Worm (Caenorhabditis elegans) whole organism, mixed stage, embryonic: ENCODE data around the gene dhs-7.

ENCODE experiments used
- M03D4.4 ChIP-seq: sonication (generic microtip); optimal IDR thresholded peaks from 2 replicates; lab custom pipeline; 2017; ENCODE audit warnings: mild to moderate bottlenecking, missing genetic modification characterization, missing compliant biosample characterization
- bed-3 ChIP-seq: fragments of 200-800 bp; sonication (Bioruptor generic); optimal IDR thresholded peaks from 3 replicates; lab custom pipeline; 2018; ENCODE audit warnings: mild to moderate bottlenecking, missing genetic modification characterization, moderate library complexity, missing compliant biosample characterization
- blmp-1 ChIP-seq: fragments of 150-350 bp; optimal IDR thresholded peaks from 2 replicates; lab custom pipeline; 2014; ENCODE audit warnings: missing biosample characterization, missing genetic modification characterization
- ceh-39 ChIP-seq: fragments of 150-350 bp; optimal IDR thresholded peaks from 2 replicates; lab custom pipeline; 2014; ENCODE audit warnings: missing biosample characterization, missing genetic modification characterization
- ceh-43 ChIP-seq: fragments of 200-800 bp; sonication (Bioruptor generic); optimal IDR thresholded peaks from 2 replicates; lab custom pipeline; 2018; ENCODE audit warnings: mild to moderate bottlenecking, missing genetic modification characterization, moderate library complexity, missing compliant biosample characterization
- ceh-83 ChIP-seq: fragments of 200-800 bp; sonication (Bioruptor generic); optimal IDR thresholded peaks from 2 replicates; lab custom pipeline; 2018; ENCODE audit warnings: mild to moderate bottlenecking, missing genetic modification characterization, missing compliant biosample characterization
- ces-1 ChIP-seq: fragments of 150-350 bp; optimal IDR thresholded peaks from 2 replicates; lab custom pipeline; 2014; ENCODE audit warnings: missing biosample characterization, missing genetic modification reagents, missing genetic modification characterization
- cnd-1 ChIP-seq: fragments of 200-800 bp; sonication (Bioruptor generic); optimal IDR thresholded peaks from 2 replicates; lab custom pipeline; 2018; ENCODE audit warnings: mild to moderate bottlenecking, missing genetic modification characterization, missing compliant biosample characterization
- elt-1 ChIP-seq: sonication (generic microtip); optimal IDR thresholded peaks from 2 replicates; lab custom pipeline; 2017; ENCODE audit warnings: missing genetic modification characterization, mild to moderate bottlenecking, missing compliant biosample characterization, antibody characterized with exemption, moderate library complexity, borderline replicate concordance; ENCODE audit not compliant: insufficient read depth
- flh-1 ChIP-seq: fragments of 200-800 bp; sonication (Bioruptor generic); optimal IDR thresholded peaks from 2 replicates; lab custom pipeline; 2018; ENCODE audit warnings: mild to moderate bottlenecking, missing genetic modification characterization, moderate library complexity, missing compliant biosample characterization
- ham-2 ChIP-seq: fragments of 200-800 bp; sonication (Bioruptor generic); optimal IDR thresholded peaks from 2 replicates; lab custom pipeline; 2018; ENCODE audit warnings: mild to moderate bottlenecking, missing genetic modification characterization, missing compliant biosample characterization
- hlh-1 ChIP-seq: fragments of 150-350 bp; optimal IDR thresholded peaks from 2 replicates; lab custom pipeline; 2014; ENCODE audit warnings: missing biosample characterization, missing genetic modification reagents, missing genetic modification characterization
- lin-13 ChIP-seq: fragments of 150-350 bp; optimal IDR thresholded peaks from 2 replicates; lab custom pipeline; 2014; ENCODE audit warnings: missing biosample characterization, missing genetic modification characterization
- lsy-2 ChIP-seq: fragments of 150-350 bp; optimal IDR thresholded peaks from 2 replicates; lab custom pipeline; 2014; ENCODE audit warnings: missing biosample characterization, missing genetic modification characterization
- mab-5 ChIP-seq: fragments of 150-350 bp; optimal IDR thresholded peaks from 2 replicates; lab custom pipeline; 2014; ENCODE audit warnings: missing biosample characterization, missing genetic modification characterization
- mep-1 ChIP-seq: fragments of 150-350 bp; optimal IDR thresholded peaks from 2 replicates; lab custom pipeline; 2017; ENCODE audit warnings: missing biosample characterization, missing genetic modification reagents, missing genetic modification characterization, inconsistent platforms
- mls-2 ChIP-seq: sonication (generic microtip); optimal IDR thresholded peaks from 2 replicates; lab custom pipeline; 2016; ENCODE audit warnings: mild to moderate bottlenecking, missing genetic modification characterization, moderate library complexity, missing compliant biosample characterization
- nhr-12 ChIP-seq: fragments of 150-350 bp; optimal IDR thresholded peaks from 2 replicates; lab custom pipeline; 2014; ENCODE audit warnings: missing biosample characterization, missing genetic modification characterization
- nhr-2 ChIP-seq: fragments of 150-350 bp; optimal IDR thresholded peaks from 2 replicates; lab custom pipeline; 2014; ENCODE audit warnings: missing biosample characterization, missing genetic modification characterization
- nhr-28 ChIP-seq: fragments of 150-350 bp; optimal IDR thresholded peaks from 2 replicates; lab custom pipeline; 2014; ENCODE audit warnings: missing biosample characterization, missing genetic modification characterization
- nhr-76 ChIP-seq: sonication (generic microtip); optimal IDR thresholded peaks from 2 replicates; lab custom pipeline; 2017; ENCODE audit warnings: missing biosample characterization, missing genetic modification characterization
- pha-4 ChIP-seq: fragments of 150-350 bp; optimal IDR thresholded peaks from 2 replicates; lab custom pipeline; 2018; ENCODE audit warnings: missing biosample characterization, missing genetic modification reagents, missing genetic modification characterization
- sem-2 ChIP-seq: fragments of 200-800 bp; sonication (Bioruptor generic); optimal IDR thresholded peaks from 2 replicates; lab custom pipeline; 2018; ENCODE audit warnings: mild to moderate bottlenecking, missing genetic modification characterization, missing compliant biosample characterization
- snpc-4 ChIP-seq: fragments of 150-350 bp; optimal IDR thresholded peaks from 2 replicates; lab custom pipeline; 2014; ENCODE audit warnings: missing biosample characterization, missing genetic modification characterization
- sptf-1 ChIP-seq: sonication (generic microtip); optimal IDR thresholded peaks from 2 replicates; lab custom pipeline; 2017; ENCODE audit warnings: mild to moderate bottlenecking, missing genetic modification characterization, moderate library complexity, missing compliant biosample characterization
- tbx-8 ChIP-seq: fragments of 200-800 bp; sonication (Bioruptor generic); optimal IDR thresholded peaks from 2 replicates; lab custom pipeline; 2018; ENCODE audit warnings: mild to moderate bottlenecking, missing genetic modification characterization, moderate library complexity, missing compliant biosample characterization
- unc-120 ChIP-seq: sonication (generic microtip); optimal IDR thresholded peaks from 2 replicates; lab custom pipeline; 2017; ENCODE audit warnings: missing genetic modification characterization, missing compliant biosample characterization; ENCODE audit not compliant: poor library complexity, severe bottlenecking
- unc-39 ChIP-seq: fragments of 150-350 bp; optimal IDR thresholded peaks from 2 replicates; lab custom pipeline; 2014; ENCODE audit warnings: missing biosample characterization, missing genetic modification characterization
- unc-62 ChIP-seq: fragments of 150-350 bp; optimal IDR thresholded peaks from 2 replicates; lab custom pipeline; 2014; ENCODE audit warnings: missing biosample characterization, missing genetic modification reagents, missing genetic modification characterization
- zip-8 ChIP-seq: fragments of 150-350 bp; optimal IDR thresholded peaks from 2 replicates; lab custom pipeline; 2014; ENCODE audit warnings: missing biosample characterization, missing genetic modification characterization
- ztf-11 ChIP-seq: fragments of 150-350 bp; optimal IDR thresholded peaks from 2 replicates; lab custom pipeline; 2014; ENCODE audit warnings: missing biosample characterization, missing genetic modification characterization

dhs-7 gene

ce11 chrII:7236937-7237336, 28.7 kb upstream of the dhs-7 start:
- TF ChIP-seq sem-2 (GFP tag; lab: Kevin White, UChicago): no peak
- no peak for TF ChIP-seq mls-2 (tag; lab: Kevin White, UChicago)
- TF ChIP-seq ztf-11 (tag; lab: Kevin White, UChicago): no peak
- no peak for TF ChIP-seq lin-13 (tag; lab: Kevin White, UChicago)
- no peak for TF ChIP-seq M03D4.4 (tag; lab: Kevin White, UChicago)
- TF ChIP-seq ceh-83 (GFP tag; lab: Kevin White, UChicago): no peak
- no peak for TF ChIP-seq tbx-8
- TF ChIP-seq mep-1 (tag; lab: Kevin White, UChicago): no peak
- TF ChIP-seq elt-1 (tag; lab: Kevin White, UChicago): no peak
- TF ChIP-seq nhr-28 (tag; lab: Kevin White, UChicago): no peak
- no peak for TF ChIP-seq mab-5 (tag; lab: Kevin White, UChicago)
- no peak for TF ChIP-seq ceh-39 (tag; lab: Kevin White, UChicago)
- TF ChIP-seq nhr-2: no peak
- TF ChIP-seq hlh-1 (tag; lab: Kevin White, UChicago): no peak
- no peak for TF ChIP-seq snpc-4 (tag; lab: Kevin White, UChicago)
- no peak for TF ChIP-seq ces-1
- TF ChIP-seq nhr-12: no peak
- no peak for TF ChIP-seq cnd-1 (tag; lab: Kevin White, UChicago)

DNA sequence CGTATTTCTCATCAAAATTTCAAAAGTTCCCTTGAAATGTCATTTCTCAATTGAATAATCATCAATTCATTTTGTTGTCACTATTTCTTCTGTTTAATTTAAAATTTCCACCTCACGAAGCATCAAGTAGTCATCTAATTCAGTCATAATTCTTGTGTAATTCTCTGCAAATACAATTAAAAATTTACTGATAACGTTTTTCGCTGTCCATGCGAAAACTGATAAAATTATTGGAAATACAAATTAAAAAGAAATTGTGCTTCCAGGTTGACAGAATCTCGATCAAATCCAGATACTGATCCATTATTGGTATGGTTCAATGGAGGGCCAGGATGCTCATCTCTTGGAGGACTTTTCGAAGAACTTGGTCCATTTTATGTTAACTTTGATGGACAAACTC, 25.0 kb upstream of the dhs-7 start:
- TF ChIP-seq ces-1 (no peak), mab-5 (tag; lab: Kevin White, UChicago) (no peak), lin-13 (tag; lab: Kevin White, UChicago) (no peak), nhr-76 (tag; lab: Kevin White, UChicago) (no peak), nhr-28 (tag; lab: Kevin White, UChicago) (no peak), unc-62 (GFP tag; lab: Kevin White, UChicago) (no peak), pha-4 (tag; lab: Kevin White, UChicago) (no peak), elt-1 (tag; lab: Kevin White, UChicago) (no peak), blmp-1 (tag; lab: Kevin White, UChicago) (no peak), mep-1 (tag; lab: Kevin White, UChicago) (no peak), sptf-1 (no peak), ham-2 (GFP tag; lab: Kevin White, UChicago) (no peak), snpc-4 (tag; lab: Kevin White, UChicago) (no peak)

- TF ChIP-seq ham-2 (GFP tag; lab: Kevin White, UChicago) (no peak), ceh-39 (tag; lab: Kevin White, UChicago) (no peak), unc-120 (tag; lab: Kevin White, UChicago) (no peak), elt-1 (tag; lab: Kevin White, UChicago) (no peak), mep-1 (tag; lab: Kevin White, UChicago) (no peak), bed-3 (no peak), pha-4 (tag; lab: Kevin White, UChicago) (no peak), snpc-4 (tag; lab: Kevin White, UChicago) (no peak)
- TF ChIP-seq, all 35 proteins: peak for 0
Observed at ce11 chrII:7232517-7232916, 24.3 kb upstream of the dhs-7 start, which contains the start of gene ctsa-3.1. Gene ctsa-3.1, plus strand, starts transcription at chrII:7232853.

ce11 chrII:7231951-7232350, 23.7 kb upstream of the dhs-7 start:
- no peak for TF ChIP-seq lsy-2 (tag; lab: Kevin White, UChicago)
- TF ChIP-seq, all 35 proteins: peak for 0

ce11 chrII:7230684-7231083, 22.4 kb upstream of the dhs-7 start:
- TF ChIP-seq elt-1 (tag; lab: Kevin White, UChicago) (no peak), flh-1 (no peak), lin-13 (tag; lab: Kevin White, UChicago) (no peak), sem-2 (GFP tag; lab: Kevin White, UChicago) (no peak), unc-39 (no peak), pha-4 (tag; lab: Kevin White, UChicago) (no peak), zip-8 (tag; lab: Kevin White, UChicago) (no peak), nhr-76 (tag; lab: Kevin White, UChicago) (no peak), unc-120 (tag; lab: Kevin White, UChicago) (no peak), mls-2 (tag; lab: Kevin White, UChicago) (no peak), cnd-1 (tag; lab: Kevin White, UChicago) (no peak), ceh-43 (GFP tag; lab: Kevin White, UChicago) (no peak), tbx-8 (no peak), ceh-39 (tag; lab: Kevin White, UChicago) (no peak), ces-1 (no peak)
- TF ChIP-seq, all 35 proteins: peak for 0
